Fruit fly (Drosophila melanogaster) whole organism, wandering third instar larva: ENCODE results near the gene nac.

Source experiments
- Dfd ChIP-seq: fragments of >200 bp; optimal IDR thresholded peaks from 2 replicates; lab custom pipeline; 2017; ENCODE audit warnings: missing biosample characterization, missing genetic modification characterization
- Dif ChIP-seq: fragments of 200-275, 200-300 bp; sonication (Bioruptor generic); optimal IDR thresholded peaks from 2 replicates; lab custom pipeline; 2018; ENCODE audit warnings: missing biosample characterization, missing genetic modification characterization; ENCODE audit not compliant: partially characterized antibody
- GATAd ChIP-seq: sonication (Bioruptor generic); optimal IDR thresholded peaks from 2 replicates; lab custom pipeline; 2016; ENCODE audit warnings: missing biosample characterization, missing genetic modification characterization
- Jra ChIP-seq: sonication (Bioruptor generic); optimal IDR thresholded peaks from 2 replicates; lab custom pipeline; 2016; ENCODE audit warnings: missing biosample characterization, missing genetic modification characterization
- Mio ChIP-seq: sonication (Bioruptor generic); optimal IDR thresholded peaks from 2 replicates; lab custom pipeline; 2016; ENCODE audit warnings: missing biosample characterization, missing genetic modification characterization
- dl ChIP-seq, 2 experiments: fragments of 175-275, 200-275 bp in 1 of 2; fragments of 200-275 bp in 1 of 2; sonication (Bioruptor generic); optimal IDR thresholded peaks; lab custom pipeline; 2018; ENCODE audit warnings: mild to moderate bottlenecking in 2 of 2, missing biosample characterization in 2 of 2, missing genetic modification characterization in 2 of 2, moderate library complexity in 2 of 2; ENCODE audit not compliant: partially characterized antibody in 2 of 2, insufficient read depth in 1 of 2
- h ChIP-seq: fragments of 200-800 bp; sonication (Bioruptor generic); optimal IDR thresholded peaks from 3 replicates; lab custom pipeline; 2016; ENCODE audit warnings: missing biosample characterization, mild to moderate bottlenecking, missing genetic modification characterization
- psq ChIP-seq: fragments of 200-800 bp; sonication (Bioruptor generic); optimal IDR thresholded peaks from 3 replicates; lab custom pipeline; 2017; ENCODE audit warnings: missing biosample characterization, mild to moderate bottlenecking, missing genetic modification characterization, moderate library complexity
- tai ChIP-seq: sonication (Bioruptor generic); optimal IDR thresholded peaks from 2 replicates; lab custom pipeline; 2016; ENCODE audit warnings: missing biosample characterization, missing genetic modification characterization
- usp ChIP-seq: fragments of >200 bp; optimal IDR thresholded peaks from 2 replicates; lab custom pipeline; 2017; ENCODE audit warnings: missing biosample characterization, missing genetic modification characterization

- TF ChIP-seq GATAd (GFP tag; lab: Kevin White, UChicago) = no peak
- peak; percentile 89 for TF ChIP-seq psq
- TF ChIP-seq Jra = peak; percentile 26
- TF ChIP-seq usp (GFP tag; lab: Kevin White, UChicago) = no peak
- no peak for TF ChIP-seq tai (GFP tag; lab: Kevin White, UChicago)
- TF ChIP-seq Mio (GFP tag; lab: Kevin White, UChicago) = peak; percentile 17
- TF ChIP-seq dl (GFP tag; optimal IDR thresholded peaks at IDR 0.05; lab: Kevin White, UChicago; ENCODE audit: insufficient read depth in 1 of 2, partially characterized antibody in 2 of 2) = peak; percentile 45 to 52
- peak; percentile 83 for TF ChIP-seq Dfd (GFP tag; lab: Kevin White, UChicago)
- TF ChIP-seq h = peak; percentile 90
- TF ChIP-seq Dif (GFP tag; lab: Kevin White, UChicago) = peak; percentile 78
Observed at dm6 chr3R:8333768-8334470, 30.1 kb upstream of the nac start, which contains the start of gene Poxm.
